Worm (Caenorhabditis elegans) whole organism, L4/young adult: ENCODE measurements around the gene nspf-2.

Source experiments
- W03F9.2 ChIP-seq: fragments of 150-350 bp; optimal IDR thresholded peaks from 2 replicates; lab custom pipeline; 2014; ENCODE audit warnings: missing biosample characterization, missing genetic modification characterization
- dao-5 ChIP-seq: sonication (generic microtip); optimal IDR thresholded peaks from 2 replicates; lab custom pipeline; 2016; ENCODE audit warnings: missing genotype, missing genetic modification characterization, moderate library complexity, missing compliant biosample characterization
- him-1 ChIP-seq: sonication (generic microtip); optimal IDR thresholded peaks from 2 replicates; lab custom pipeline; 2016; ENCODE audit warnings: missing genotype, missing genetic modification reagents, missing genetic modification characterization, missing compliant biosample characterization

ce11 chrII:2641777-2642176 is 46.9 kb upstream of the nspf-2 start, which contains the start of gene F22E5.7:
- TF ChIP-seq dao-5 (tag; lab: Kevin White, UChicago) (no peak), W03F9.2 (tag; lab: Kevin White, UChicago) (no peak), him-1 (tag; lab: Kevin White, UChicago) (no peak)
